Worm (Caenorhabditis elegans) whole organism, L3 larva: Measurements from ENCODE around the gene rmd-1.

ENCODE experiments used
- R02D3.7 ChIP-seq: fragments of 150-350 bp; optimal IDR thresholded peaks from 2 replicates; lab custom pipeline; 2014; ENCODE audit warnings: missing biosample characterization, missing genetic modification characterization
- aly-2 ChIP-seq: fragments of 150-350 bp; optimal IDR thresholded peaks from 2 replicates; lab custom pipeline; 2014; ENCODE audit warnings: missing biosample characterization, missing genetic modification characterization
- ama-1 ChIP-seq: fragments of 150-350 bp; optimal IDR thresholded peaks from 2 replicates; lab custom pipeline; 2018
- ceh-16 ChIP-seq: sonication (generic microtip); optimal IDR thresholded peaks from 2 replicates; lab custom pipeline; 2017; ENCODE audit warnings: missing biosample characterization, missing genetic modification characterization
- ceh-28 ChIP-seq: fragments of 150-350 bp; optimal IDR thresholded peaks from 2 replicates; lab custom pipeline; 2014; ENCODE audit warnings: missing biosample characterization, missing genetic modification reagents, missing genetic modification characterization
- ceh-82 ChIP-seq: fragments of 150-350 bp; optimal IDR thresholded peaks from 2 replicates; lab custom pipeline; 2014; ENCODE audit warnings: missing biosample characterization, missing genetic modification characterization
- daf-12 ChIP-seq: fragments of 150-350 bp; optimal IDR thresholded peaks from 2 replicates; lab custom pipeline; 2014; ENCODE audit warnings: missing biosample characterization, missing genetic modification reagents, missing genetic modification characterization
- egl-27 ChIP-seq: sonication (generic microtip); optimal IDR thresholded peaks from 4 replicates; lab custom pipeline; 2017; ENCODE audit warnings: missing biosample characterization, missing genetic modification reagents, missing genetic modification characterization
- egl-5 ChIP-seq: fragments of 150-350 bp; optimal IDR thresholded peaks from 2 replicates; lab custom pipeline; 2017; ENCODE audit warnings: missing biosample characterization, missing genetic modification reagents, missing genetic modification characterization, inconsistent platforms
- elt-1 ChIP-seq: fragments of 150-350 bp; optimal IDR thresholded peaks from 2 replicates; lab custom pipeline; 2014; ENCODE audit warnings: missing biosample characterization, missing genetic modification characterization
- elt-2 ChIP-seq: sonication (generic microtip); optimal IDR thresholded peaks from 2 replicates; lab custom pipeline; 2016; ENCODE audit warnings: missing genetic modification reagents, mild to moderate bottlenecking, missing genetic modification characterization, missing compliant biosample characterization
- elt-3 ChIP-seq, 3 experiments: fragments of 150-350 bp in 1 of 3; sonication (generic microtip) in 2 of 3; optimal IDR thresholded peaks; 2 replicates in 2 of 3; 4 replicates in 1 of 3; lab custom pipeline; 2014 to 2017; ENCODE audit warnings: missing biosample characterization in 3 of 3, missing genetic modification characterization in 3 of 3
- eor-1 ChIP-seq, 2 experiments: fragments of 150-350 bp; optimal IDR thresholded peaks; 2 replicates each; lab custom pipeline; 2014 to 2018; ENCODE audit warnings: missing biosample characterization in 2 of 2, missing genetic modification characterization in 2 of 2
- fkh-10 ChIP-seq: sonication (generic microtip); optimal IDR thresholded peaks from 2 replicates; lab custom pipeline; 2017; ENCODE audit warnings: missing biosample characterization, missing genetic modification reagents, missing genetic modification characterization
- fkh-2 ChIP-seq: fragments of 150-350 bp; optimal IDR thresholded peaks from 2 replicates; lab custom pipeline; 2014; ENCODE audit warnings: missing biosample characterization, missing genetic modification reagents, missing genetic modification characterization
- fos-1 ChIP-seq: fragments of 150-350 bp; optimal IDR thresholded peaks from 2 replicates; lab custom pipeline; 2014; ENCODE audit warnings: missing biosample characterization, missing genetic modification characterization
- hmg-11 ChIP-seq: sonication (generic microtip); optimal IDR thresholded peaks from 2 replicates; lab custom pipeline; 2016; ENCODE audit warnings: missing genetic modification characterization, missing compliant biosample characterization
- jun-1 ChIP-seq: fragments of 150-350 bp; optimal IDR thresholded peaks from 2 replicates; lab custom pipeline; 2014; ENCODE audit warnings: missing biosample characterization, missing genetic modification reagents, missing genetic modification characterization
- lin-15B ChIP-seq: fragments of 150-350 bp; optimal IDR thresholded peaks from 2 replicates; lab custom pipeline; 2014; ENCODE audit warnings: missing biosample characterization, missing genetic modification characterization
- lin-39 ChIP-seq: fragments of 150-350 bp; optimal IDR thresholded peaks from 2 replicates; lab custom pipeline; 2018; ENCODE audit warnings: missing biosample characterization, missing genetic modification reagents, missing genetic modification characterization
- lsy-12 ChIP-seq: sonication (generic microtip); optimal IDR thresholded peaks from 2 replicates; lab custom pipeline; 2016; ENCODE audit warnings: mild to moderate bottlenecking, missing genetic modification characterization, missing compliant biosample characterization
- mml-1 ChIP-seq: fragments of 150-350 bp; sonication (generic microtip); optimal IDR thresholded peaks from 3 replicates; lab custom pipeline; 2014; ENCODE audit warnings: missing biosample characterization, missing genetic modification characterization
- nfya-1 ChIP-seq: sonication (generic microtip); optimal IDR thresholded peaks from 2 replicates; lab custom pipeline; 2017; ENCODE audit warnings: missing genetic modification characterization, mild to moderate bottlenecking, missing compliant biosample characterization, antibody characterized with exemption, moderate library complexity; ENCODE audit not compliant: insufficient read depth
- nhr-23 ChIP-seq: fragments of 150-350 bp; optimal IDR thresholded peaks from 2 replicates; lab custom pipeline; 2014; ENCODE audit warnings: missing biosample characterization, missing genetic modification reagents, missing genetic modification characterization
- nhr-237 ChIP-seq: fragments of 150-350 bp; optimal IDR thresholded peaks from 2 replicates; lab custom pipeline; 2014; ENCODE audit warnings: missing biosample characterization, missing genetic modification characterization
- nhr-25 ChIP-seq: sonication (generic microtip); optimal IDR thresholded peaks from 2 replicates; lab custom pipeline; 2017; ENCODE audit warnings: missing biosample characterization, missing genetic modification characterization
- nhr-28 ChIP-seq: fragments of 150-350 bp; optimal IDR thresholded peaks from 2 replicates; lab custom pipeline; 2014; ENCODE audit warnings: missing biosample characterization, missing genetic modification characterization
- nhr-43 ChIP-seq: sonication (generic microtip); optimal IDR thresholded peaks from 2 replicates; lab custom pipeline; 2016; ENCODE audit warnings: mild to moderate bottlenecking, missing genetic modification characterization, missing compliant biosample characterization; ENCODE audit not compliant: poor library complexity, severe bottlenecking
- nhr-67 ChIP-seq: fragments of 150-350 bp; optimal IDR thresholded peaks from 2 replicates; lab custom pipeline; 2014; ENCODE audit warnings: missing biosample characterization, missing genetic modification characterization
- nhr-77 ChIP-seq: fragments of 150-350 bp; optimal IDR thresholded peaks from 2 replicates; lab custom pipeline; 2014; ENCODE audit warnings: missing biosample characterization, missing genetic modification characterization
- pha-4 ChIP-seq: fragments of 150-350 bp; optimal IDR thresholded peaks from 2 replicates; lab custom pipeline; 2014; ENCODE audit warnings: missing biosample characterization, missing genetic modification reagents, missing genetic modification characterization
- pqm-1 ChIP-seq: fragments of 150-350 bp; optimal IDR thresholded peaks from 2 replicates; lab custom pipeline; 2017; ENCODE audit warnings: missing biosample characterization, missing genetic modification characterization, inconsistent platforms
- sea-2 ChIP-seq: fragments of 150-350 bp; sonication (generic microtip); optimal IDR thresholded peaks from 4 replicates; lab custom pipeline; 2014; ENCODE audit warnings: missing biosample characterization, missing genetic modification reagents, missing genetic modification characterization
- snpc-4 ChIP-seq: fragments of 150-350 bp; optimal IDR thresholded peaks from 2 replicates; lab custom pipeline; 2014; ENCODE audit warnings: missing biosample characterization, missing genetic modification characterization
- tbx-2 ChIP-seq: sonication (generic microtip); optimal IDR thresholded peaks from 2 replicates; lab custom pipeline; 2016; ENCODE audit warnings: mild to moderate bottlenecking, missing genetic modification characterization, missing compliant biosample characterization
- unc-62 ChIP-seq: fragments of 150-350 bp; sonication (generic microtip); optimal IDR thresholded peaks from 4 replicates; lab custom pipeline; 2014; ENCODE audit warnings: missing biosample characterization, missing genetic modification reagents, missing genetic modification characterization
- zag-1 ChIP-seq: fragments of 150-350 bp; optimal IDR thresholded peaks from 2 replicates; lab custom pipeline; 2014; ENCODE audit warnings: missing biosample characterization, missing genetic modification characterization

Gene rmd-1

DNA sequence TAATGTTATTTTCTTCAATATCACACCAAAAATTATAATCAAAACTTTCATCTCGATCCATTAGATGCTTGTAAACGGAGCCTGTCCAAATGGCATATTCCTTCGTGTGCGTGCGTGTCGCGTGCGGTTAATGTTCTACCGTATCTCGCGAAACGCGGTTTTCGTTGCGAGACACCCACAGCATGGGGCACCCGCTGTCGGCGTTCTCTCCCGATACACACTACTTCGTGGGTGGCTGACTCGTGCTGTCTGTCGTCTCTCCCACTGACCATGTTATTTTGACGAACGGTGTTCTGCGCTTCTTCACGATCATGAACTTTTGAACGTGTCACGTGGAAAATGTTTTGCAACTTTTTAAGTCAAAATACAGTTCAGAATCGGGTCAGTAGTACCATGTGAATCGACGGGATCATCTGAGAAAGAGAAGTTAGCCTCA is 6.6 kb downstream of the rmd-1 start (continued):
- peak; percentile 85 for TF ChIP-seq elt-1 (tag; lab: Kevin White, UChicago)
- TF ChIP-seq hmg-11 (tag; lab: Kevin White, UChicago), result peak; percentile 96
- peak; percentile 99 for TF ChIP-seq ama-1 (lab: Kevin White, UChicago)
- no peak for TF ChIP-seq ceh-16 (tag; lab: Kevin White, UChicago)
- TF ChIP-seq pqm-1 (tag; lab: Kevin White, UChicago), result peak; percentile 93
- TF ChIP-seq egl-5 (tag; lab: Kevin White, UChicago), result peak; percentile 98
- TF ChIP-seq nfya-1 (tag; lab: Kevin White, UChicago), result peak; percentile 99
- peak; percentile 87 for TF ChIP-seq snpc-4

ce11 chrIII:9766175-9766574 is 7.3 kb downstream of the rmd-1 start, which contains the start of gene cbp-1:
TSS of gene cbp-1 (plus strand) at chrIII:9766509.
- TF ChIP-seq ceh-28 (tag; lab: Kevin White, UChicago) (peak; percentile 83), zag-1 (tag; lab: Kevin White, UChicago) (no peak), nhr-77 (tag; lab: Kevin White, UChicago) (no peak), nhr-25 (tag; lab: Kevin White, UChicago) (peak; percentile 51), daf-12 (tag; lab: Kevin White, UChicago) (peak; percentile 48), hmg-11 (tag; lab: Kevin White, UChicago) (peak; percentile 18), nhr-23 (tag; lab: Kevin White, UChicago) (peak; percentile 57), nfya-1 (tag; lab: Kevin White, UChicago) (peak; percentile 69), snpc-4 (no peak), lin-15B (no peak), pqm-1 (tag; lab: Kevin White, UChicago) (no peak), lin-39 (tag; lab: Kevin White, UChicago) (peak; percentile 53), mml-1 (no peak), egl-5 (tag; lab: Kevin White, UChicago) (peak; percentile 44), pha-4 (tag; lab: Kevin White, UChicago) (peak; percentile 73)
- TF ChIP-seq, all 47 proteins: peak for 9

DNA sequence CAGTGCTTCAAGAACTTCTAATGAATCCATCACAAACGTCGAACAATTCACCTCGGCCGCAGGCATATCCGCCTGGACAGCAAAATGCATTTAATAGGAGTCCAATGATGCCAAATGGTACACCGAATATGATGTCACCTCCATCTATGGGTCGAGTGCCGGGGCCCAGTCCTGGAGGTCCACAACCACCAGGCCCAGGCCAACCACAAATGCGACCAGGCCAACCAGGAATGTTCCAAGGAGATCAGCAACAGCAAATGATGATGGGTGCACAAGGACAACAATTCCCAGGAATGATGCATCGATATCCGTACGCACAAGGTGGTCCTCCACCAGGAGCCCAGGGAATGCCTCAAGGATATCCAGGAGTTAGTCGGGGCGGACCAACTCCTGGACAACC is 8.2 kb downstream of the rmd-1 start:
- TF ChIP-seq ceh-28 (tag; lab: Kevin White, UChicago) (no peak), lsy-12 (no peak), nhr-237 (tag; lab: Kevin White, UChicago) (no peak), nhr-23 (tag; lab: Kevin White, UChicago) (no peak), fkh-10 (GFP tag; lab: Kevin White, UChicago) (no peak), eor-1 (tag; optimal IDR thresholded peaks at IDR 0.05; lab: Kevin White, UChicago) (no peak), jun-1 (tag; lab: Kevin White, UChicago) (no peak), egl-27 (tag; lab: Kevin White, UChicago) (no peak), ceh-82 (tag; lab: Kevin White, UChicago) (no peak), nhr-28 (tag; lab: Kevin White, UChicago) (no peak), lin-15B (no peak), fkh-2 (no peak), elt-3 (tag; optimal IDR thresholded peaks at IDR 0.05; lab: Kevin White, UChicago) (no peak), snpc-4 (no peak), aly-2 (no peak)

DNA sequence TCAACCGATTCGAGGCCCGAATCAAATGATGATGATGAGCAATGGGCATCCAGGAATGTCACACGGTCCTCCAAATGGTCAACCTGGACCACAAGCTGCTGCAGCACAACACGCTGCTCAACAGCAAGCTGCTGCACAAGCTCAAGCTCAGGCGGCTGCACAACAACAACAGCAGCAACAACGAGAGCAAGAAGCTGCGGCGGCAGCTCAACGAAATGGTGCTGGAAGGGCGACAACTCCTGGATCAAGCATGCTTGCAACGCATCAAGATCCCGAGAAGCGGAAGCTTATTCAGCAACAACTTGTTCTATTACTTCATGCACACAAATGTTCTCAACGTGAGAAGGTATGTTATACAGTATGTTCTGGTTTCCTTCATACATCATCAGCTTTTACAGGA is 9.1 kb downstream of the rmd-1 start:
- TF ChIP-seq fos-1 (tag; lab: Kevin White, UChicago) (no peak), unc-62 (no peak), tbx-2 (tag; lab: Kevin White, UChicago) (no peak), nhr-67 (tag; lab: Kevin White, UChicago) (no peak), nhr-237 (tag; lab: Kevin White, UChicago) (no peak), sea-2 (GFP tag; lab: Kevin White, UChicago) (no peak), elt-1 (tag; lab: Kevin White, UChicago) (no peak), zag-1 (tag; lab: Kevin White, UChicago) (no peak), ama-1 (lab: Kevin White, UChicago) (no peak)

- TF ChIP-seq nhr-43 (tag; lab: Kevin White, UChicago), result no peak
- TF ChIP-seq lin-39 (tag; lab: Kevin White, UChicago), result no peak
- TF ChIP-seq hmg-11 (tag; lab: Kevin White, UChicago), result no peak
- no peak for TF ChIP-seq aly-2
- TF ChIP-seq nhr-67 (tag; lab: Kevin White, UChicago), result no peak
- TF ChIP-seq sea-2 (GFP tag; lab: Kevin White, UChicago), result no peak
- no peak for TF ChIP-seq nhr-77 (tag; lab: Kevin White, UChicago)
- no peak for TF ChIP-seq elt-2
- TF ChIP-seq egl-5 (tag; lab: Kevin White, UChicago), result no peak
- TF ChIP-seq ceh-16 (tag; lab: Kevin White, UChicago), result no peak
- TF ChIP-seq R02D3.7 (tag; lab: Kevin White, UChicago), result no peak
- TF ChIP-seq, all 47 proteins: peak for 0
Observed at ce11 chrIII:9770590-9770989, 11.7 kb downstream of the rmd-1 start.
